Worm (Caenorhabditis elegans) whole organism, late embryonic: Measurements from ENCODE around the gene K10C2.14.
A peak's percentile ranks its signal among the peaks of the same experiment; 100 is the strongest.

Experiments
- C08G9.2 ChIP-seq: sonication (generic microtip); optimal IDR thresholded peaks from 2 replicates; lab custom pipeline; 2016; ENCODE audit warnings: mild to moderate bottlenecking, missing genetic modification characterization, moderate library complexity, missing compliant biosample characterization
- C38D4.7 ChIP-seq: fragments of 200-800 bp; sonication (Bioruptor generic); optimal IDR thresholded peaks from 2 replicates; lab custom pipeline; 2018; ENCODE audit warnings: mild to moderate bottlenecking, missing genetic modification characterization, moderate library complexity, missing compliant biosample characterization
- F13H6.1 ChIP-seq: sonication (generic microtip); optimal IDR thresholded peaks from 2 replicates; lab custom pipeline; 2016; ENCODE audit warnings: missing genetic modification characterization, missing compliant biosample characterization
- K02D7.2 ChIP-seq: sonication (generic microtip); optimal IDR thresholded peaks from 2 replicates; lab custom pipeline; 2017; ENCODE audit warnings: mild to moderate bottlenecking, missing genetic modification characterization, missing compliant biosample characterization
- T23F11.4 ChIP-seq: fragments of 200-800 bp; sonication (Bioruptor generic); optimal IDR thresholded peaks from 2 replicates; lab custom pipeline; 2018; ENCODE audit warnings: mild to moderate bottlenecking, missing genetic modification characterization, missing compliant biosample characterization
- ahr-1 ChIP-seq: sonication (generic microtip); optimal IDR thresholded peaks from 2 replicates; lab custom pipeline; 2016; ENCODE audit warnings: missing genetic modification characterization, missing compliant biosample characterization
- ceh-14 ChIP-seq: sonication (generic microtip); optimal IDR thresholded peaks from 2 replicates; lab custom pipeline; 2016; ENCODE audit warnings: missing genotype, missing genetic modification characterization, missing compliant biosample characterization
- ceh-18 ChIP-seq: sonication (generic microtip); optimal IDR thresholded peaks from 2 replicates; lab custom pipeline; 2016; ENCODE audit warnings: missing genetic modification characterization, missing compliant biosample characterization
- ceh-19 ChIP-seq: fragments of 200-800 bp; sonication (Bioruptor generic); optimal IDR thresholded peaks from 2 replicates; lab custom pipeline; 2018; ENCODE audit warnings: mild to moderate bottlenecking, missing genetic modification characterization, missing compliant biosample characterization
- ceh-22 ChIP-seq: sonication (generic microtip); optimal IDR thresholded peaks from 2 replicates; lab custom pipeline; 2017; ENCODE audit warnings: missing biosample characterization, missing genetic modification characterization
- ceh-30 ChIP-seq: fragments of 150-350 bp; optimal IDR thresholded peaks from 2 replicates; lab custom pipeline; 2014; ENCODE audit warnings: missing biosample characterization, missing genetic modification characterization
- ceh-31 ChIP-seq: sonication (generic microtip); optimal IDR thresholded peaks from 2 replicates; lab custom pipeline; 2016; ENCODE audit warnings: missing genetic modification characterization, missing compliant biosample characterization
- ceh-34 ChIP-seq: sonication (generic microtip); optimal IDR thresholded peaks from 2 replicates; lab custom pipeline; 2016; ENCODE audit warnings: mild to moderate bottlenecking, missing genetic modification characterization, missing compliant biosample characterization
- ceh-6 ChIP-seq: fragments of 200-800 bp; sonication (Bioruptor generic); optimal IDR thresholded peaks from 2 replicates; lab custom pipeline; 2018; ENCODE audit warnings: mild to moderate bottlenecking, missing genetic modification characterization, missing compliant biosample characterization
- elt-4 ChIP-seq: sonication (generic microtip); optimal IDR thresholded peaks from 2 replicates; lab custom pipeline; 2016; ENCODE audit warnings: missing genetic modification characterization, missing compliant biosample characterization
- hlh-13 ChIP-seq: fragments of 200-800 bp; sonication (Bioruptor generic); optimal IDR thresholded peaks from 2 replicates; lab custom pipeline; 2018; ENCODE audit warnings: mild to moderate bottlenecking, missing genetic modification characterization, missing compliant biosample characterization
- hlh-8 ChIP-seq: sonication (generic microtip); optimal IDR thresholded peaks from 2 replicates; lab custom pipeline; 2016; ENCODE audit warnings: missing genotype, missing genetic modification characterization, missing compliant biosample characterization
- nfya-1 ChIP-seq: sonication (generic microtip); optimal IDR thresholded peaks from 2 replicates; lab custom pipeline; 2017; ENCODE audit warnings: missing genetic modification characterization, mild to moderate bottlenecking, missing compliant biosample characterization, antibody characterized with exemption, moderate library complexity
- nhr-232 ChIP-seq: sonication (generic microtip); optimal IDR thresholded peaks from 2 replicates; lab custom pipeline; 2016; ENCODE audit warnings: missing genetic modification characterization, missing compliant biosample characterization
- odd-2 ChIP-seq: sonication (generic microtip); optimal IDR thresholded peaks from 2 replicates; lab custom pipeline; 2017; ENCODE audit warnings: antibody characterized with exemption, mild to moderate bottlenecking, missing genetic modification characterization, missing compliant biosample characterization
- pat-9 ChIP-seq: fragments of 200-800 bp; sonication (Bioruptor generic); optimal IDR thresholded peaks from 2 replicates; lab custom pipeline; 2018; ENCODE audit warnings: mild to moderate bottlenecking, missing genetic modification characterization, moderate library complexity, missing compliant biosample characterization
- pax-1 ChIP-seq: fragments of 150-350 bp; optimal IDR thresholded peaks from 2 replicates; lab custom pipeline; 2014; ENCODE audit warnings: missing biosample characterization, missing genetic modification characterization
- pha-4 ChIP-seq: fragments of 150-350 bp; optimal IDR thresholded peaks from 2 replicates; lab custom pipeline; 2018; ENCODE audit warnings: missing biosample characterization, missing genetic modification reagents, missing genetic modification characterization
- ref-2 ChIP-seq: sonication (generic microtip); optimal IDR thresholded peaks from 2 replicates; lab custom pipeline; 2016; ENCODE audit warnings: missing genetic modification characterization, missing compliant biosample characterization
- rnt-1 ChIP-seq: sonication (generic microtip); optimal IDR thresholded peaks from 2 replicates; lab custom pipeline; 2016; ENCODE audit warnings: missing genetic modification characterization, missing compliant biosample characterization
- sox-2 ChIP-seq: fragments of 200-800 bp; sonication (Bioruptor generic); IDR thresholded peaks from 2 replicates; pipeline ENCODE4 v1.3.6; 2022; ENCODE audit warnings: missing genetic modification reagents, missing genetic modification characterization, missing compliant biosample characterization
- syd-9 ChIP-seq: sonication (generic microtip); optimal IDR thresholded peaks from 2 replicates; lab custom pipeline; 2016; ENCODE audit warnings: mild to moderate bottlenecking, missing genetic modification characterization, moderate library complexity, missing compliant biosample characterization
- tbx-2 ChIP-seq: sonication (generic microtip); optimal IDR thresholded peaks from 2 replicates; lab custom pipeline; 2016; ENCODE audit warnings: missing genetic modification characterization, missing compliant biosample characterization
- ttx-3 ChIP-seq: sonication (generic microtip); optimal IDR thresholded peaks from 2 replicates; lab custom pipeline; 2016; ENCODE audit warnings: missing genetic modification reagents, missing genetic modification characterization, missing compliant biosample characterization
- unc-42 ChIP-seq: sonication (generic microtip); optimal IDR thresholded peaks from 2 replicates; lab custom pipeline; 2016; ENCODE audit warnings: missing genotype, missing genetic modification characterization, missing compliant biosample characterization
- unc-55 ChIP-seq: sonication (generic microtip); optimal IDR thresholded peaks from 2 replicates; lab custom pipeline; 2017; ENCODE audit warnings: missing biosample characterization, missing genetic modification reagents, missing genetic modification characterization
- unc-86 ChIP-seq: sonication (generic microtip); optimal IDR thresholded peaks from 2 replicates; lab custom pipeline; 2016; ENCODE audit warnings: missing genetic modification characterization, missing compliant biosample characterization

K10C2.14 gene

DNA sequence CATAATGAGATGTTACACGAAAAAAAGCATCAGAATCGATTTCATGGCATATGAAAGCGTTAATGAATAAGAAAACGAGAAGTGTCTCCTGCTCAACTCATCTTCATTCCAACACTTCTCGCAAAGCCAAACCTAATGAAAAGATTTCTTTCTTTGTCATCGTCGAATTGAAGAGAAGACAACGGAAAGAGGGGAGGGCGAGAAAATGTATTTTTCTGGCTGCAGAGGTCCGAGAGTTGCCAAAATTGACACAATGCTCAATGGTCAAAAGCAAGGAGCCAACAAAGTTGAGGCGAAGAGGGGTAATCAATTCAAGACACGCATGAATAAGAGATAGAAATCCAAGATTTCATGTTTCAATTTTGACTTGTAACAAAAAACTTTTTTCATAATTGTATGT lies 21.3 kb downstream of the K10C2.14 start:
- TF ChIP-seq unc-42 (tag; lab: Kevin White, UChicago) = peak; percentile 81
- TF ChIP-seq sox-2 (GFP tag; lab: Robert Waterston, UW) = no peak

DNA sequence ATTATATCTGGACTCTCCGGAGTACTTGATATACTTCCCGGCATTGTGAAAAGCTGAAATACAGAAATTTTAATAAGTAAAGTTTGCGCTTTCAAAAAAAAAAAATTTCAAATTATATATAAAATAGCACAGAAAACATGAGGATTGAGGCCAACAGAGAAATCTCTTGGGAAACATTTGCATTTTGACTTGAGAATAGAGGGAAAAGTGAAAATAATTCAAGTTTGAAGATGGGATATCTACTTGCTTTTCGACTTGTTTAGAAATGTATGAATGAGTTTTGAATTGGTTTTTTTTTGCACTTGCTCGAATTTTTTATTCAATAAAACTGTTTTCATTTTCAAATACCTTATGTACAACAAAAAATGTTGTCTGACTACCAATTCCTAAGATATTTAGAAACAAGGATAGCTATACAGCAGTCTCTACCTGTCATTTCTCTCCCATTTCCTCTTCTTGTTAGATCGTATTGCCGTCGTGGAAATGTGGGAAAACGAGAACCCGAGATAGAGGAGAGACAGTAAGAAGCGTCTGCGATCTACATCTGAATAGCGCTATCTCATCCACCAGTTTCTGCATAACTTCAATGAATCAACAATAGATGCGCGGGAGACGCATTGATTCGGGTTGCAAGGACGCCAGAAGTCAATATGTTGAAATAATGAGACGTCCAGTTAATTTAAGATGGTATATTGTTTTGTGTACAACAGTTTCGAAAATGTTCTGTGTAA lies 23.8 kb downstream of the K10C2.14 start, which contains the start of gene T22E5.6:
Gene T22E5.6, minus strand, starts transcription at position 51 of the 731 bp plus-strand sequence.
- TF ChIP-seq T23F11.4 (GFP tag; lab: Kevin White, UChicago) (no peak), pax-1 (tag; lab: Kevin White, UChicago) (no peak), F13H6.1 (tag; lab: Kevin White, UChicago) (no peak), ceh-6 (GFP tag; lab: Kevin White, UChicago) (no peak), nhr-232 (tag; lab: Kevin White, UChicago) (no peak), unc-42 (tag; lab: Kevin White, UChicago) (no peak), elt-4 (tag; lab: Kevin White, UChicago) (no peak), hlh-13 (no peak)
- TF ChIP-seq, all 69 proteins: peak for 0

DNA sequence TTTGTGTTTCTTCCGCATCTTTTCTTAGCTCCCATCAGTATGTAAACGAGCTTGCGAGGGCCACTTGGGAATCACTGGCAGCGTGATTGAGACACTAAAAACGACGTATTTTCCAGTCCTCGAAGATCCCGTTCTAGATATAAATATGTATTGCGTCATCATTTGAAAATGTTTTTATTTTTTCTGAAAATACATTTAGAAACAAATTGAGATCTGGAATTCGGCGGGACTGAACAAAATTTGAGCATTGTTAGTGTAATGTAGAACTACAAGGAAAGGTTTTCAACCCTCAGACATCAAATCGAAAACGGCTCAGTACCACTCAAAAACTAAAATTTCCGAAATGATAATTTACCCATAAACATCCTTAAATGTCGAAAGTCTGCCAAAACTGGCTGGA lies 26.8 kb downstream of the K10C2.14 start:
- no peak for TF ChIP-seq pha-4

DNA sequence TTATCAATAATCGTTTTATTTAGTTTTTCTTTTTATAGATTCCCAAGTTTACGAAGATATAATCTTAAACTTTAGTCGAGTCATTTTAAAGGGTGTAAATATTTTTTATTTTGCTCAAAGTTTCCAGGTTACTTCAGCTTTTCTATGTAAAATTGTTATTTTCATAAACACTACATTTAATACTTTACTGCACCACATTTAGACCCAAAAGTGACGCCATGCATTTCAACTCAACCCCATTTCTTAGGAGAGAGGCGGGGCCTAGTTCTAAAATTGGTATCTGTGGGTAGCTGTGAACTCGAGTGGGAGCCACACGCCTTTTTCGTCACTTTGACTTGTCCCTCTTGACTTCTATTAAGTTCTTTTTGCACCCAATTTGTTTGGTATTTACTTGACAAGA lies 27.8 kb downstream of the K10C2.14 start, which contains the start of gene T22E5.1:
Gene T22E5.1, plus strand, starts transcription at position 301 of the 400 bp plus-strand sequence.
- TF ChIP-seq pha-4 (no peak), syd-9 (tag; lab: Kevin White, UChicago) (no peak), ref-2 (no peak)

DNA sequence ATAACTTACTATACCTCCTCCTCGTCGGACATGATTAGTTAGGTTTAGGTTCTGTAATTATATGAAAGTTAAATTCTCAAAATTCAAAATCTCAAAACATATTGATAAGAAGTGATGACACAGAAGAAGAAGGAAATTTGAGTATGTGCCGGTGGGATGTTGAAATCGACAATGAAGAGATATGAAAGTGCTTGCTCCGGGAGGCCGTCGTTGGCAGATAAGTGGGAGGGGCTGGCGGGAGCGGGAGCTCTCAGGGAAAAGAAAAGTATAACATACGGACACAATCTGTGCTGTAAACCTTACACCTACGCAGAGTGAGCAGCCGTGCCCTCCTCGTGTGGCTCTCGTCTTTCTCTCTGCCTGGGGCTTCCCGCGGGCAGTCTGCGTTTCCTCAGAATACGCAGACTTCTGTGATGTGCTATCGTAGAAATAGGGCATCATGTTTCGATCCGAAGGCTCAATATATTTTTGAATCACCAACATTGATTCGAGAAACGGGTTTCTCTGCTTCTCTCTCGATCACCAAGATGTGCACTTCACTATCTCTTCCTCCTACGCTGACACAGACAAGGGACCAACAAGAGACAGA lies 30.1 kb downstream of the K10C2.14 start, which contains the start of gene mup-2:
Gene mup-2, minus strand, starts transcription at position 51 of the 589 bp plus-strand sequence.
- no peak for TF ChIP-seq unc-86 (tag; lab: Kevin White, UChicago)
- TF ChIP-seq hlh-8 (tag; lab: Kevin White, UChicago) = peak; percentile 45
- TF ChIP-seq pat-9 (tag; lab: Kevin White, UChicago) = peak; percentile 45
- no peak for TF ChIP-seq unc-55 (GFP tag; lab: Kevin White, UChicago)
- peak; percentile 19 for TF ChIP-seq nfya-1
- no peak for TF ChIP-seq ahr-1 (tag; lab: Kevin White, UChicago)
- peak; percentile 89 for TF ChIP-seq ceh-18
- no peak for TF ChIP-seq ttx-3 (tag; lab: Kevin White, UChicago)
- TF ChIP-seq syd-9 (tag; lab: Kevin White, UChicago) = peak; percentile 32
- TF ChIP-seq ceh-14 (tag; lab: Kevin White, UChicago) = peak; percentile 24
- TF ChIP-seq C38D4.7 (GFP tag; lab: Kevin White, UChicago) = no peak
- TF ChIP-seq rnt-1 (tag; lab: Kevin White, UChicago) = peak; percentile 43
- TF ChIP-seq ceh-30 (tag; lab: Kevin White, UChicago) = no peak
- TF ChIP-seq ceh-19 (GFP tag; lab: Kevin White, UChicago) = no peak
- TF ChIP-seq ceh-34 = peak; percentile 74
- TF ChIP-seq F13H6.1 (tag; lab: Kevin White, UChicago) = peak; percentile 15

DNA sequence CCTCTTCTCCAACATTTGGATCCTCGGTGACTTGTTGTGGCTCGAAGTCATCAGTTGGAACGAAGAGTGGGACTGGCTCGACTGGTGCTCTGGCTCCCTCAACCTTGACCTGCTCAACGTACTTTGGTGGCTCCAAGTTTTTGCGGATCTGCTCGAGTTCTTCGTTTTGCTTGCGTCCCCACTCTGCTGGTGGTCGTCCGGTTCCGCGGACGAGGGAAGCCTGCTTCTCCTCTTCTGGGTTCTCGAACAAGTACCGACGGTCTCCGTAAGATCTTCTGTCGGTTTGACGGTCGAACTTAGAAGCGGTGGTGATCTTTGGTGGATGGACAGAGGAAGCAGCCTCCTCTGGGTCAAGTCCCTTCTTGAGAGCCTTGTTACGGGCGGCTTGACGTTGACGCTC lies 31.7 kb downstream of the K10C2.14 start:
- TF ChIP-seq tbx-2 (no peak), sox-2 (GFP tag; lab: Robert Waterston, UW) (no peak), odd-2 (no peak), ceh-18 (no peak), ceh-34 (no peak), pha-4 (no peak), K02D7.2 (tag; lab: Kevin White, UChicago) (no peak), ceh-31 (tag; lab: Kevin White, UChicago) (no peak), ceh-22 (no peak), C08G9.2 (no peak)
